Fruit fly (Drosophila melanogaster) whole organism, pupa: ENCODE data around the gene qin.

ENCODE experiments used
- CG10348 ChIP-seq: fragments of 200-800 bp; sonication (Bioruptor generic); IDR thresholded peaks from 2 replicates; pipeline ENCODE4 v1.3.6; 2022; ENCODE audit warnings: missing biosample characterization, missing genetic modification characterization
- CG12605 ChIP-seq: fragments of 200-800 bp; sonication (Bioruptor generic); IDR thresholded peaks from 2 replicates; pipeline ENCODE4 v1.3.6; 2022; ENCODE audit warnings: missing biosample characterization, missing genetic modification characterization
- CG13204 ChIP-seq: fragments of 200-800 bp; sonication (Bioruptor generic); optimal IDR thresholded peaks from 2 replicates; lab custom pipeline; 2018; ENCODE audit warnings: missing biosample characterization, mild to moderate bottlenecking, missing genetic modification characterization, moderate library complexity
- CG14655 ChIP-seq: fragments of 200-800 bp; sonication (Bioruptor generic); optimal IDR thresholded peaks from 3 replicates; lab custom pipeline; 2017; ENCODE audit warnings: mild to moderate bottlenecking, missing biosample characterization, missing genetic modification reagents, missing genetic modification characterization
- CG15710 ChIP-seq: fragments of 200-800 bp; sonication (Bioruptor generic); optimal IDR thresholded peaks from 2 replicates; lab custom pipeline; 2018; ENCODE audit warnings: missing biosample characterization, mild to moderate bottlenecking, missing genetic modification characterization, moderate library complexity
- CG17806 ChIP-seq: fragments of 200-800 bp; sonication (Bioruptor generic); optimal IDR thresholded peaks from 2 replicates; lab custom pipeline; 2018; ENCODE audit warnings: missing biosample characterization, mild to moderate bottlenecking, missing genetic modification characterization, moderate library complexity
- CG32121 ChIP-seq: fragments of 200-800 bp; sonication (Bioruptor generic); IDR thresholded peaks from 2 replicates; pipeline ENCODE4 v1.3.6; 2022; ENCODE audit warnings: missing biosample characterization, missing genetic modification characterization
- CG34367 ChIP-seq: fragments of 200-800 bp; sonication (Bioruptor generic); optimal IDR thresholded peaks from 2 replicates; lab custom pipeline; 2018; ENCODE audit warnings: missing biosample characterization, mild to moderate bottlenecking, missing genetic modification characterization
- CG4496 ChIP-seq: fragments of 200-800 bp; sonication (Bioruptor generic); IDR thresholded peaks from 3 replicates; pipeline ENCODE4 v1.3.6; 2022; ENCODE audit warnings: missing biosample characterization, missing genetic modification characterization
- CG8159 ChIP-seq: fragments of 200-800 bp; sonication (Bioruptor generic); optimal IDR thresholded peaks from 3 replicates; lab custom pipeline; 2018; ENCODE audit warnings: missing biosample characterization, mild to moderate bottlenecking, missing genetic modification characterization, moderate library complexity
- CG8301 ChIP-seq: fragments of 200-800 bp; sonication (Bioruptor generic); optimal IDR thresholded peaks from 2 replicates; lab custom pipeline; 2018; ENCODE audit warnings: missing biosample characterization, mild to moderate bottlenecking, missing genetic modification characterization
- CG9948 ChIP-seq: fragments of 200-800 bp; sonication (Bioruptor generic); optimal IDR thresholded peaks from 2 replicates; lab custom pipeline; 2018; ENCODE audit warnings: missing biosample characterization, mild to moderate bottlenecking, missing genetic modification characterization, moderate library complexity
- D1 ChIP-seq: fragments of 200-800 bp; sonication (Bioruptor generic); optimal IDR thresholded peaks from 2 replicates; lab custom pipeline; 2018; ENCODE audit warnings: missing biosample characterization, mild to moderate bottlenecking, missing genetic modification characterization, moderate library complexity
- EcR ChIP-seq: fragments of 200-800 bp; sonication (Bioruptor generic); optimal IDR thresholded peaks from 3 replicates; lab custom pipeline; 2019; ENCODE audit warnings: missing biosample characterization, missing genetic modification characterization, mild to moderate bottlenecking, moderate library complexity, missing genetic modification reagents
- Ets98B ChIP-seq: fragments of 200-800 bp; sonication (Bioruptor generic); IDR thresholded peaks from 2 replicates; pipeline ENCODE4 v1.3.6; 2022; ENCODE audit warnings: missing biosample characterization, missing genetic modification characterization
- Pif1A ChIP-seq: fragments of 200-800 bp; sonication (Bioruptor generic); optimal IDR thresholded peaks from 3 replicates; lab custom pipeline; 2016; ENCODE audit warnings: missing biosample characterization, missing genetic modification characterization
- Pif1B ChIP-seq: fragments of 200-800 bp; sonication (Bioruptor generic); optimal IDR thresholded peaks from 3 replicates; lab custom pipeline; 2016; ENCODE audit warnings: missing biosample characterization, missing genetic modification characterization
- Snoo ChIP-seq: fragments of 200-800 bp; sonication (Bioruptor generic); optimal IDR thresholded peaks from 3 replicates; lab custom pipeline; 2017; ENCODE audit warnings: missing biosample characterization, mild to moderate bottlenecking, missing genetic modification characterization, inconsistent platforms
- fd96Ca ChIP-seq: fragments of 200-800 bp; sonication (Bioruptor generic); IDR thresholded peaks from 3 replicates; pipeline ENCODE4 v1.3.6; 2022; ENCODE audit warnings: missing biosample characterization, missing genetic modification characterization
- gl ChIP-seq: fragments of 200-800 bp; sonication (Bioruptor generic); optimal IDR thresholded peaks from 2 replicates; lab custom pipeline; 2018; ENCODE audit warnings: missing biosample characterization, mild to moderate bottlenecking, missing genetic modification characterization
- rn ChIP-seq: fragments of 200-800 bp; sonication (Bioruptor generic); IDR thresholded peaks from 2 replicates; pipeline ENCODE4 v1.3.6; 2022; ENCODE audit warnings: missing biosample characterization, missing genetic modification characterization

The qin gene

DNA sequence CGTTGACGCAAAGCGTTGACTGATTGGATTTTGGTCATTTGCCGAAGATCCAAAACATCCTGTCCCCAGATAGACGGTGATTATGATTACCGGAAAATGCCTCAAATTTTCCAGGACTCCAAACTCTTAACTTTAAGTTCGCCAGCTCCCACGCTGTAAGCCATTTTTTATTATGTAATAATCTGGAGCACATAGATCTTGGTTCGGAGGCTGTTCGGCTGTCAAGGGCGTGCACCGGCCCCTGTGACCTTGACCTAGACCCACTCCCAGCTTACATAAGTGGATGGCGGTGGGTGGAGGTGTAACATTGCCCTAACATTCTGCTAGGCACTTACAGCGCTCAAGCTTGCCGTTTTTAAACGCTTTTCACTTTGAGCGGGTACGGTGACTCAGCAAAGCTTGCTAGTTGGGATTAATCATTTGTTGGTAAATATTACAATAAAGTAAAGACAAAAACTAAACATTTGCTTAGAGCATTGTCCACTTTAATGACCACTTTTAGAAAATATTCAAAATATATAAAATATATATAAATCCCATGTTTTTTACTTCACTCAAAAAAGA lies 18.5 kb upstream of the qin start:
- TF ChIP-seq Snoo (tag; lab: Kevin White, UChicago) (no peak), CG10348 (GFP tag; lab: Robert Waterston, UW) (no peak)

dm6 chr3R:18572845-18573490 lies 17.9 kb upstream of the qin start, which contains the start of the genes CG7694 and fray:
Gene CG7694 (plus strand): TSS chr3R:18573091.
Gene fray (plus strand): TSS chr3R:18573091.
- TF ChIP-seq CG8159 (tag; lab: Kevin White, UChicago) (no peak), CG4496 (GFP tag; lab: Robert Waterston, UW) (no peak; the same call in 2 of the 3 replicates), gl (tag; lab: Kevin White, UChicago) (no peak), CG10348 (GFP tag; lab: Robert Waterston, UW) (no peak), CG13204 (no peak), CG32121 (GFP tag; lab: Robert Waterston, UW) (no peak), CG12605 (GFP tag; lab: Robert Waterston, UW) (no peak), EcR (GFP tag; lab: Kevin White, UChicago) (no peak), CG15710 (no peak), CG14655 (GFP tag; lab: Kevin White, UChicago) (no peak), CG17806 (tag; lab: Kevin White, UChicago) (no peak), fd96Ca (GFP tag; lab: Robert Waterston, UW) (no peak)

- TF ChIP-seq CG12605 (GFP tag; lab: Robert Waterston, UW) (peak; percentile 80), CG10348 (GFP tag; lab: Robert Waterston, UW) (peak; percentile 75), gl (tag; lab: Kevin White, UChicago) (peak; percentile 85), CG34367 (tag; lab: Kevin White, UChicago) (peak; percentile 95), CG15710 (peak; percentile 97), rn (GFP tag; lab: Robert Waterston, UW) (peak; percentile 87), D1 (tag; lab: Kevin White, UChicago) (peak; percentile 91), EcR (GFP tag; lab: Kevin White, UChicago) (peak; percentile 82), CG8159 (tag; lab: Kevin White, UChicago) (peak; percentile 96), CG9948 (tag; lab: Kevin White, UChicago) (peak; percentile 96), CG32121 (GFP tag; lab: Robert Waterston, UW) (peak; percentile 94), CG4496 (GFP tag; lab: Robert Waterston, UW) (peak; percentile 89), CG13204 (peak; percentile 87), CG14655 (GFP tag; lab: Kevin White, UChicago) (peak; percentile 97), Snoo (tag; lab: Kevin White, UChicago) (peak; percentile 93), Pif1A (GFP tag; lab: Kevin White, UChicago) (peak; percentile 95), fd96Ca (GFP tag; lab: Robert Waterston, UW) (peak; percentile 80; the same call in 2 of the 3 replicates), Ets98B (GFP tag; lab: Robert Waterston, UW) (peak; percentile 86), Pif1B (peak; percentile 92), CG17806 (tag; lab: Kevin White, UChicago) (peak; percentile 93), CG8301 (tag; lab: Kevin White, UChicago) (peak; percentile 96)
These were observed 17.0 kb upstream of the qin start for dm6 chr3R:18573699-18574259.

dm6 chr3R:18577739-18578417 lies 12.9 kb upstream of the qin start:
- TF ChIP-seq CG10348 (GFP tag; lab: Robert Waterston, UW) (no peak), Pif1A (GFP tag; lab: Kevin White, UChicago) (peak; percentile 39), CG14655 (GFP tag; lab: Kevin White, UChicago) (peak; percentile 45), CG4496 (GFP tag; lab: Robert Waterston, UW) (peak; percentile 46; the same call in 1 of the 3 replicates), CG12605 (GFP tag; lab: Robert Waterston, UW) (no peak), fd96Ca (GFP tag; lab: Robert Waterston, UW) (peak; percentile 33; the same call in 1 of the 3 replicates), Ets98B (GFP tag; lab: Robert Waterston, UW) (no peak; the same call in 1 of the 2 replicates), CG15710 (peak; percentile 2), CG8159 (tag; lab: Kevin White, UChicago) (peak; percentile 10), CG9948 (tag; lab: Kevin White, UChicago) (peak; percentile 13), CG17806 (tag; lab: Kevin White, UChicago) (no peak), rn (GFP tag; lab: Robert Waterston, UW) (no peak), gl (tag; lab: Kevin White, UChicago) (no peak), CG8301 (tag; lab: Kevin White, UChicago) (peak; percentile 29), Pif1B (no peak), CG32121 (GFP tag; lab: Robert Waterston, UW) (no peak)

DNA sequence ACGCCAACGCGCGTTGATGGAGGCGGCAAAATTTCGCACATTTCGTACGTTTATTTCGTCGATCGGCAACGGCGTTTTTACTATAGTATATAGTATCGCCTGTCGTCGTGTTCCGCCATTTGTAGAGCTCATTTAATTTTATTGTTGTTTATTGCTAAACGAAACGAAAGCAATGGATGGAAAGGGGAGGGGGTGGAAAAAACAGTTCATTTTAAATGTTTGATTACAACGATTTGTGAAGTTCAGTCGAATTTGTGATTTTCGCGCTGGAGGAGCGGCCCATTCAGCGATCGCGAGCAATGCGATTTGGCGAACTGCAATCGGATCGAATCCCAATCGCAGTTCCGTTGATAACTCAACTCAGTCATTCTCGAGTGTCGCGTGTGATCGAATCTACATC lies 9.8 kb upstream of the qin start:
- TF ChIP-seq CG13204, result no peak
- no peak for TF ChIP-seq gl (tag; lab: Kevin White, UChicago)
- TF ChIP-seq CG17806 (tag; lab: Kevin White, UChicago), result no peak
- no peak for TF ChIP-seq Ets98B (GFP tag; lab: Robert Waterston, UW)
- TF ChIP-seq Snoo (tag; lab: Kevin White, UChicago), result no peak
- no peak for TF ChIP-seq EcR (GFP tag; lab: Kevin White, UChicago)
- no peak for TF ChIP-seq CG12605 (GFP tag; lab: Robert Waterston, UW)
- no peak for TF ChIP-seq CG4496 (GFP tag; lab: Robert Waterston, UW)
- no peak for TF ChIP-seq CG8159 (tag; lab: Kevin White, UChicago)
- no peak for TF ChIP-seq D1 (tag; lab: Kevin White, UChicago)
- no peak for TF ChIP-seq CG15710
